Fruit fly (Drosophila melanogaster): ENCODE measurements around the gene CG5418.

Gene CG5418

dm6 chr2L:12435976-12436771 lies 16.9 kb downstream of the CG5418 start:
- peak; percentile 27 for TF ChIP-seq rgr (GFP tag; optimal IDR thresholded peaks at IDR 0.05)
- no peak for TF ChIP-seq Dfd (GFP tag; optimal IDR thresholded peaks at IDR 0.05)
- TF ChIP-seq Dif (GFP tag; optimal IDR thresholded peaks at IDR 0.05; ENCODE audit: partially characterized antibody): no peak
- no peak for TF ChIP-seq usp (GFP tag; optimal IDR thresholded peaks at IDR 0.05)
- TF ChIP-seq tai (GFP tag; optimal IDR thresholded peaks at IDR 0.05): no peak
- TF ChIP-seq psq (GFP tag; optimal IDR thresholded peaks at IDR 0.05): peak; percentile 98
- TF ChIP-seq woc (GFP tag; optimal IDR thresholded peaks at IDR 0.05): peak; percentile 77
- peak; percentile 34 for TF ChIP-seq Hr83 (GFP tag; optimal IDR thresholded peaks at IDR 0.05; ENCODE audit: poor library complexity, severe bottlenecking)
- no peak for TF ChIP-seq fru (GFP tag; optimal IDR thresholded peaks at IDR 0.05)
- TF ChIP-seq Rel (GFP tag; optimal IDR thresholded peaks at IDR 0.05): no peak
- TF ChIP-seq Rel (tag; optimal IDR thresholded peaks at IDR 0.05): peak; percentile 45
- TF ChIP-seq CG9705 (GFP tag; optimal IDR thresholded peaks at IDR 0.05): no peak
- no peak for TF ChIP-seq Sp1 (GFP tag; optimal IDR thresholded peaks at IDR 0.05)
- TF ChIP-seq Myc (optimal IDR thresholded peaks at IDR 0.05): peak; percentile 70

dm6 chr2L:12435428-12435827 lies 17.6 kb downstream of the CG5418 start:
- TF ChIP-seq usp (GFP tag; optimal IDR thresholded peaks at IDR 0.05): no peak
- no peak for TF ChIP-seq br (GFP tag; optimal IDR thresholded peaks at IDR 0.05)
- no peak for TF ChIP-seq rgr (GFP tag; optimal IDR thresholded peaks at IDR 0.05)
- TF ChIP-seq Rel (GFP tag; optimal IDR thresholded peaks at IDR 0.05): no peak
- TF ChIP-seq Rel (tag; optimal IDR thresholded peaks at IDR 0.05): peak; percentile 93

dm6 chr2L:12434535-12434938 lies 18.5 kb downstream of the CG5418 start, which contains the start of gene SC35:
Gene SC35, minus strand, starts transcription at chr2L:12434665.
- no peak for TF ChIP-seq Hnf4 (GFP tag; optimal IDR thresholded peaks at IDR 0.05)
- no peak for TF ChIP-seq Jra (GFP tag; optimal IDR thresholded peaks at IDR 0.05)
- no peak for TF ChIP-seq GATAd (GFP tag; optimal IDR thresholded peaks at IDR 0.05)
- peak; percentile 19 to 43 for TF ChIP-seq dl (GFP tag; optimal IDR thresholded peaks at IDR 0.05; ENCODE audit: insufficient read depth in 1 of 2, partially characterized antibody in 2 of 2)
- TF ChIP-seq HLH106 (tag; optimal IDR thresholded peaks at IDR 0.05): no peak
- TF ChIP-seq Rel (GFP tag; optimal IDR thresholded peaks at IDR 0.05): no peak
- peak; percentile 91 for TF ChIP-seq Rel (tag; optimal IDR thresholded peaks at IDR 0.05)
- no peak for TF ChIP-seq Sp1 (GFP tag; optimal IDR thresholded peaks at IDR 0.05)
- no peak for TF ChIP-seq fru (GFP tag; optimal IDR thresholded peaks at IDR 0.05)
- peak; percentile 52 for TF ChIP-seq Myc (optimal IDR thresholded peaks at IDR 0.05)
- no peak for TF ChIP-seq usp (GFP tag; optimal IDR thresholded peaks at IDR 0.05)
- TF ChIP-seq dsf (GFP tag; optimal IDR thresholded peaks at IDR 0.05; ENCODE audit: borderline replicate concordance): no peak
- no peak for TF ChIP-seq sage (GFP tag; optimal IDR thresholded peaks at IDR 0.05)
- TF ChIP-seq pan (optimal IDR thresholded peaks at IDR 0.05): no peak
- no peak for TF ChIP-seq rgr (GFP tag; optimal IDR thresholded peaks at IDR 0.05)
- TF ChIP-seq N (GFP tag; optimal IDR thresholded peaks at IDR 0.05): no peak
- TF ChIP-seq dmrt93B (GFP tag; optimal IDR thresholded peaks at IDR 0.05): no peak
- TF ChIP-seq psq (GFP tag; optimal IDR thresholded peaks at IDR 0.05): peak; percentile 37
- TF ChIP-seq lola (GFP tag; optimal IDR thresholded peaks at IDR 0.05): no peak
- no peak for TF ChIP-seq Vsx2 (GFP tag; optimal IDR thresholded peaks at IDR 0.05; ENCODE audit: partially characterized antibody)
- no peak for TF ChIP-seq h (GFP tag; optimal IDR thresholded peaks at IDR 0.05)
- no peak for TF ChIP-seq CrebA (GFP tag; optimal IDR thresholded peaks at IDR 0.05; ENCODE audit: borderline replicate concordance)
- no peak for TF ChIP-seq Abd-B (GFP tag; optimal IDR thresholded peaks at IDR 0.05)
- TF ChIP-seq OdsH (GFP tag; optimal IDR thresholded peaks at IDR 0.05): no peak
- TF ChIP-seq CG9705 (GFP tag; optimal IDR thresholded peaks at IDR 0.05): no peak
- TF ChIP-seq CG32264 (GFP tag; optimal IDR thresholded peaks at IDR 0.05): no peak
- TF ChIP-seq brk (GFP tag; optimal IDR thresholded peaks at IDR 0.05): no peak
- no peak for TF ChIP-seq br (GFP tag; optimal IDR thresholded peaks at IDR 0.05)
- TF ChIP-seq Hr78 (GFP tag; optimal IDR thresholded peaks at IDR 0.05): no peak
- TF ChIP-seq jim (GFP tag; optimal IDR thresholded peaks at IDR 0.05): peak; percentile 4
- no peak for TF ChIP-seq Dfd (GFP tag; optimal IDR thresholded peaks at IDR 0.05)
- no peak for TF ChIP-seq ey (GFP tag; optimal IDR thresholded peaks at IDR 0.05)
- TF ChIP-seq Hr83 (GFP tag; optimal IDR thresholded peaks at IDR 0.05; ENCODE audit: poor library complexity, severe bottlenecking): peak; percentile 60
- TF ChIP-seq tai (GFP tag; optimal IDR thresholded peaks at IDR 0.05): no peak
- no peak for TF ChIP-seq woc (GFP tag; optimal IDR thresholded peaks at IDR 0.05)
- TF ChIP-seq Dif (GFP tag; optimal IDR thresholded peaks at IDR 0.05; ENCODE audit: partially characterized antibody): peak; percentile 2
- no peak for TF ChIP-seq Mio (GFP tag; optimal IDR thresholded peaks at IDR 0.05)
- no peak for TF ChIP-seq sv (GFP tag; optimal IDR thresholded peaks at IDR 0.05)
- no peak for TF ChIP-seq foxo (GFP tag; optimal IDR thresholded peaks at IDR 0.05)
